Worm (Caenorhabditis elegans): Measurements from ENCODE around the gene cdk-5.
"Not testable (repeated sequence)": the region's sequence is repeated elsewhere in the genome, so short reads cannot be mapped to it uniquely, and the experiment has no call there.

cdk-5 gene

ce11 chrIII:13498899-13499298 lies 32.8 kb upstream of the cdk-5 start, which contains the start of gene T28A8.6:
Gene T28A8.6, plus strand, starts transcription at chrIII:13499199.
- TF ChIP-seq nhr-77 (tag; optimal IDR thresholded peaks at IDR 0.05); ceh-20 (GFP tag; IDR thresholded peaks at IDR 0.05); T20F7.1 (GFP tag; optimal IDR thresholded peaks at IDR 0.05): not testable (repeated sequence)

- TF ChIP-seq hif-1 (tag; optimal IDR thresholded peaks at IDR 0.05) (no peak), nhr-28 (tag; optimal IDR thresholded peaks at IDR 0.05) (no peak), ceh-62 (tag; optimal IDR thresholded peaks at IDR 0.05) (no peak), mxl-3 (GFP tag; optimal IDR thresholded peaks at IDR 0.05) (no peak), jun-1 (tag; optimal IDR thresholded peaks at IDR 0.05) (no peak), dmd-8 (GFP tag; IDR thresholded peaks at IDR 0.05) (no peak), lin-39 (tag; optimal IDR thresholded peaks at IDR 0.05) (no peak), ceh-44 (GFP tag; IDR thresholded peaks at IDR 0.05) (no peak), nhr-76 (tag; optimal IDR thresholded peaks at IDR 0.05) (no peak), attf-4 (tag; optimal IDR thresholded peaks at IDR 0.05) (no peak), zip-2 (tag; optimal IDR thresholded peaks at IDR 0.05) (no peak), ZK546.5 (tag; optimal IDR thresholded peaks at IDR 0.05) (no peak), R02D3.7 (tag; optimal IDR thresholded peaks at IDR 0.05) (no peak), set-16 (GFP tag; IDR thresholded peaks at IDR 0.05) (no peak), ceh-82 (tag; optimal IDR thresholded peaks at IDR 0.05) (no peak)
These were observed 29.4 kb upstream of the cdk-5 start, which contains the start of gene T28A8.2 for ce11 chrIII:13495571-13495970. Gene T28A8.2, minus strand, starts transcription at chrIII:13495671.

DNA sequence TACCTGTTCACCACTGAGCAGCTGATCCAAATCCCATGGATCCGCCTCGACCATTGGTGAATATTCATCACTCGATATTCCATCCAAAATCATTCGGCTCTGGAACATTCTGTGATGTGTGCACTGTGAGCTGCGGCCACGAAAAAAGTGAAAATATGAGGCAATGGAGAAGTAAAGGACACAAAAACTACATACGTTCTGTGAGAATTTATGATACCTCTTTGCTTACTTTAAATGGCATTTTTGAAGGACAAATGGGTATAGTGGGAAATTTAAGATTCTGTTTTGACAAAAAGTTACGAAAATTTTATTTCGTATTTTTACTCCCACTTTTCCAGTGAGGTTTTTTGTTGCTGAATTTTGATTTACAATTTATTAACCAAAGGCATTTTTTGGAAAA lies 26.2 kb upstream of the cdk-5 start, which contains the start of gene twk-40:
twk-40 (minus strand) TSS at position 101 of the 400 bp plus-strand sequence.
- no peak for TF ChIP-seq saeg-2 (GFP tag; IDR thresholded peaks at IDR 0.05)

DNA sequence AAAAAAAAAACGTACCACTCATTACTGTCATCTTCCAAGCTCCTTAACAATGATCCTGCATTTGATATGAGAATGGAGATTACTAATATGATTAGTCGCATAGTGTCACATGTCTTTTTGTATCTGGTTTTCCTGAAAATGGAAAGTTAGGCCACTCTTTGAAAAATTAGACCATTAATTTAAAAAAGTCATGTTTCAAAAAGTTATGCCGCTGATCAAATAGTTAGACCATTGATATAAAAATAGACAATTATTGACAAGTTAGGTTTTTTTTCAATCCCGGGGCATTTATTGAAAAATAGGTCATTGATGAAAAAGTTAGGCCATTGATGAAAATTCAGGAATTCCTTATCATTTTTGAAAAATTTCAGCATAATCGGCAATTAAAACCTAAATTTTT lies 17.9 kb upstream of the cdk-5 start, which contains the start of gene acc-4:
acc-4 (minus strand) TSS at position 101 of the 400 bp plus-strand sequence.
- TF ChIP-seq T20F7.1 (GFP tag; optimal IDR thresholded peaks at IDR 0.05) (no peak), nhr-76 (tag; optimal IDR thresholded peaks at IDR 0.05) (no peak), fkh-10 (GFP tag; optimal IDR thresholded peaks at IDR 0.05) (no peak), F10B5.3 (tag; optimal IDR thresholded peaks at IDR 0.05) (no peak), ceh-62 (tag; optimal IDR thresholded peaks at IDR 0.05) (no peak), ZK546.5 (tag; optimal IDR thresholded peaks at IDR 0.05) (no peak), Y48G9A.11 (GFP tag; IDR thresholded peaks at IDR 0.05) (no peak)

ce11 chrIII:13476682-13477081 lies 10.5 kb upstream of the cdk-5 start, which contains the start of gene T27E9.6:
Gene T27E9.6, minus strand, starts transcription at chrIII:13476782.
- TF ChIP-seq mes-2 (tag; optimal IDR thresholded peaks at IDR 0.05; ENCODE audit: poor library complexity, severe bottlenecking) (no peak), aha-1 (tag) (peak; percentile 43)

ce11 chrIII:13474482-13474881 lies 8.3 kb upstream of the cdk-5 start:
- TF ChIP-seq spr-1 (tag; optimal IDR thresholded peaks at IDR 0.05) (no peak), mxl-3 (GFP tag; optimal IDR thresholded peaks at IDR 0.05) (no peak), lim-7 (GFP tag; IDR thresholded peaks at IDR 0.05) (no peak), F26F4.8 (GFP tag; conservative IDR thresholded peaks at IDR 0.05) (no peak), lin-38 (GFP tag; IDR thresholded peaks at IDR 0.05) (no peak), lin-13 (GFP tag; optimal IDR thresholded peaks at IDR 0.05) (no peak), duxl-1 (tag; optimal IDR thresholded peaks at IDR 0.05; ENCODE audit: poor library complexity) (no peak), spr-3 (GFP tag; optimal IDR thresholded peaks at IDR 0.05) (no peak), ama-1 (optimal IDR thresholded peaks at IDR 0.05) (no peak), ztf-11 (tag; optimal IDR thresholded peaks at IDR 0.05) (no peak), T26A8.4 (GFP tag; IDR thresholded peaks at IDR 0.05) (no peak)

Data from whole organism, L4 larva.